Worm (Caenorhabditis elegans) whole organism, late embryonic: Measurements from ENCODE around the gene str-185.

Source experiments
- C38D4.7 ChIP-seq: fragments of 200-800 bp; sonication (Bioruptor generic); optimal IDR thresholded peaks from 2 replicates; lab custom pipeline; 2018; ENCODE audit warnings: mild to moderate bottlenecking, missing genetic modification characterization, moderate library complexity, missing compliant biosample characterization
- ahr-1 ChIP-seq: sonication (generic microtip); optimal IDR thresholded peaks from 2 replicates; lab custom pipeline; 2016; ENCODE audit warnings: missing genetic modification characterization, missing compliant biosample characterization
- ama-1 ChIP-seq: fragments of 150-350 bp; optimal IDR thresholded peaks from 2 replicates; lab custom pipeline; 2014
- ceh-14 ChIP-seq: sonication (generic microtip); optimal IDR thresholded peaks from 2 replicates; lab custom pipeline; 2016; ENCODE audit warnings: missing genotype, missing genetic modification characterization, missing compliant biosample characterization
- ceh-18 ChIP-seq: sonication (generic microtip); optimal IDR thresholded peaks from 2 replicates; lab custom pipeline; 2016; ENCODE audit warnings: missing genetic modification characterization, missing compliant biosample characterization
- ceh-22 ChIP-seq: sonication (generic microtip); optimal IDR thresholded peaks from 2 replicates; lab custom pipeline; 2017; ENCODE audit warnings: missing biosample characterization, missing genetic modification characterization
- ceh-24 ChIP-seq: sonication (generic microtip); optimal IDR thresholded peaks from 2 replicates; lab custom pipeline; 2016; ENCODE audit warnings: mild to moderate bottlenecking, missing genetic modification characterization, missing compliant biosample characterization
- dmd-4 ChIP-seq: sonication (generic microtip); optimal IDR thresholded peaks from 2 replicates; lab custom pipeline; 2016; ENCODE audit warnings: borderline replicate concordance, missing genetic modification characterization, missing compliant biosample characterization
- dve-1 ChIP-seq: sonication (generic microtip); optimal IDR thresholded peaks from 2 replicates; lab custom pipeline; 2017; ENCODE audit warnings: antibody characterized with exemption, mild to moderate bottlenecking, missing genetic modification characterization, missing compliant biosample characterization
- elt-4 ChIP-seq: sonication (generic microtip); optimal IDR thresholded peaks from 2 replicates; lab custom pipeline; 2016; ENCODE audit warnings: missing genetic modification characterization, missing compliant biosample characterization
- gmeb-2 ChIP-seq: sonication (generic microtip); optimal IDR thresholded peaks from 2 replicates; lab custom pipeline; 2016; ENCODE audit warnings: missing genetic modification characterization, inconsistent platforms, missing compliant biosample characterization
- hlh-13 ChIP-seq: fragments of 200-800 bp; sonication (Bioruptor generic); optimal IDR thresholded peaks from 2 replicates; lab custom pipeline; 2018; ENCODE audit warnings: mild to moderate bottlenecking, missing genetic modification characterization, missing compliant biosample characterization
- hlh-15 ChIP-seq: sonication (generic microtip); optimal IDR thresholded peaks from 2 replicates; lab custom pipeline; 2016; ENCODE audit warnings: missing genetic modification characterization, missing compliant biosample characterization
- lim-6 ChIP-seq: sonication (generic microtip); optimal IDR thresholded peaks from 2 replicates; lab custom pipeline; 2016; ENCODE audit warnings: missing genetic modification characterization, missing compliant biosample characterization
- nfya-1 ChIP-seq: sonication (generic microtip); optimal IDR thresholded peaks from 2 replicates; lab custom pipeline; 2017; ENCODE audit warnings: missing genetic modification characterization, mild to moderate bottlenecking, missing compliant biosample characterization, antibody characterized with exemption, moderate library complexity
- nhr-11 ChIP-seq: fragments of 150-350 bp; optimal IDR thresholded peaks from 2 replicates; lab custom pipeline; 2014; ENCODE audit warnings: missing biosample characterization, missing genetic modification characterization
- pag-3 ChIP-seq: sonication (generic microtip); optimal IDR thresholded peaks from 2 replicates; lab custom pipeline; 2016; ENCODE audit warnings: missing compliant biosample characterization, missing genetic modification characterization, borderline replicate concordance
- pha-4 ChIP-seq: fragments of 150-350 bp; optimal IDR thresholded peaks from 2 replicates; lab custom pipeline; 2018; ENCODE audit warnings: missing biosample characterization, missing genetic modification reagents, missing genetic modification characterization
- pqm-1 ChIP-seq: sonication (generic microtip); optimal IDR thresholded peaks from 2 replicates; lab custom pipeline; 2016; ENCODE audit warnings: missing genetic modification characterization, missing compliant biosample characterization
- pros-1 ChIP-seq: fragments of 150-350 bp; optimal IDR thresholded peaks from 2 replicates; lab custom pipeline; 2014; ENCODE audit warnings: missing biosample characterization, missing genetic modification reagents, missing genetic modification characterization
- tbx-2 ChIP-seq: sonication (generic microtip); optimal IDR thresholded peaks from 2 replicates; lab custom pipeline; 2016; ENCODE audit warnings: missing genetic modification characterization, missing compliant biosample characterization
- ttx-3 ChIP-seq: sonication (generic microtip); optimal IDR thresholded peaks from 2 replicates; lab custom pipeline; 2016; ENCODE audit warnings: missing genetic modification reagents, missing genetic modification characterization, missing compliant biosample characterization
- zip-5 ChIP-seq: sonication (generic microtip); optimal IDR thresholded peaks from 2 replicates; lab custom pipeline; 2016; ENCODE audit warnings: missing genetic modification characterization, missing compliant biosample characterization

Gene str-185

DNA sequence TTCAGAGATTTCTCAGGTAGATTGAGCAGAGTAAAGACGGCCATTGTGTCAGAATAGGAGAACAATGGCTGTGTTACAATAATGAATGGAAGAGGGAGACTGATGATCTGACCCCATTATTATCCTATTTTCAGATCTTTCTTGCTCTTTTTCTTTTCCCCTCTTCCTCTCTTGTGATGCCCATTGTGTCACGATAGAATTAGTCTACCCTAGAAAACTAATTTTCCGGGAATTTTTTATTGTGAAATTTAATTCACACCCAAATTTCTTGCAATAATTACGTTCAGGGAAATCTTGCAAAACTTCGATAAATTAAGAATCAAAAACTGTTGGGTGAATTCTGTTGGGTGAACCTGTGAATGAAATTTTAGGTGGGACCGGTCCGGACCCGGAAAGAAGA is 11.3 kb upstream of the str-185 start, which contains the start of gene fbxb-75:
fbxb-75 (minus strand) TSS at position 101 of the 400 bp plus-strand sequence.
- TF ChIP-seq ceh-24 (no peak), pqm-1 (tag; lab: Kevin White, UChicago) (no peak)

DNA sequence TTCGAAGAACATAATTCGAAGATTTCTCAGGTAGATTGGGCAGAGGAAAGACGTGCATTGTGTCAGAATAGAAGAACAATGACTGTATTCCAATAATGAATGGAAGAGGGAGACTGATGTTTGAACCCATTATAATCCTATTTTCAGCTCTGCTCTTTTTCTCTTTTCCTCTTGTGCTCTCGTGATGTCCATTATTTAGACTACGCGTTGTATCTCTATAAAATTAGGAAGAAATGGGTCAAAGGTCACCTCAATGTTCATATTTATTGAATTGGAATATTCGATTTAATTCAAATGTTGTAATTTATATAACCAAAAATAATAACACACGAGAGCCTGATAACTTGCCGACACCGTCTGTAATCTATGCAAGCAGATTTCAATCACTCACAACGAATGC is 9.4 kb upstream of the str-185 start, which contains the start of gene fbxb-74:
fbxb-74 (minus strand) TSS at position 101 of the 400 bp plus-strand sequence.
- no peak for TF ChIP-seq hlh-13
- TF ChIP-seq pag-3 (tag; lab: Kevin White, UChicago) = no peak

DNA sequence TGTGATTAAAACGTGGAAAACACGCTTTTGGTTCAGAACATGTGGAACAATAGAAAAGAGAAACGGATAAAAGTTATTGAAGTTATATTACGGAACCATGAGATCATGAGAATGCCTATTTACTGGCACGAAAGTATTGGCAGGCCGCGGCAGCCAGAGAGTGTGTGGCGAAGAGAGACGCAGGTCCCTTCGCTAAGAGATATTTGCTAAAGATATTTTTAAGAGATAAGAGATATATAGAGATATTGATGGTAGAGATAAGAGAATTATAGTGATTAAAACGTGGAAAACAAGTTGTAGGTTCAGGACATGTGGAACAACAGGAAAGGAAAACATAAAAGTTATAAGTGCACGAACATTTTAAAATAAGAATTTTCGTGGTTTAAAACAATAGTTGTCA is 8.0 kb upstream of the str-185 start:
- TF ChIP-seq elt-4 (tag; lab: Kevin White, UChicago) (no peak), pha-4 (tag; lab: Kevin White, UChicago) (no peak), dmd-4 (tag; lab: Kevin White, UChicago) (no peak)

DNA sequence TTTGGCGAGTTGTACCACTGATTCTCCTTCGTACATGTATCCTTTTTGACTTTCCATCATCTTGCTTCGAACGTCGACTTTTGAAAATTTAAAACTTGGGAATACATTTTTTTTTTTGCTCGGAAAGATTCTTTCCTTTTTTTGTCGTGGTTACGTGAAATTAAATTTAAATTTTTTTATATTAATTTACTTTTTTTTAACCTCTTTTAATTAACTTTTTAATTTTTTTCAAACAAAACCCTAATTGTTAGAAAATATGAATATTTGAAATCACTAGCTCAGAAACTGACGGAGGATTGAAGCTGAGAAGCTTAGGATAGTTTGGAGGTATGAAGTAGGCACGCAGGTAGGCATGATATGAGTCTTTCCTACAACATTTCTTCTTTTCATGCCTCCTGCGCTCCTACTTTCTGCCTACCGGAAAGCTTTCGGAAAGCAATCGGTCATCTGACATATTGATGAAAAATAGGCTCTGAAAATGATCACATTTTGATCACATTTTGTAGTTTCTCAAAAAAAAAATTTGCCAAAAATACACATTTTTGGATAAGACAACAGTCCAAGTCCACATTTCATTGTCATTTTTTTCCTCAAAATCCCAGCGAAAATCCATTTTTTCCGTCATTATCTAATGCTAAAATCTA is 4.8 kb upstream of the str-185 start, which contains the start of the genes R08C7.8 and R08C7.4:
R08C7.8 (minus strand) TSS at position 101 of the 644 bp plus-strand sequence.
R08C7.4 (plus strand) TSS at position 594 of the 644 bp plus-strand sequence.
- TF ChIP-seq hlh-15 (no peak), nhr-11 (tag; lab: Kevin White, UChicago) (no peak), dve-1 (tag; lab: Kevin White, UChicago) (no peak), C38D4.7 (GFP tag; lab: Kevin White, UChicago) (no peak), pros-1 (tag; lab: Kevin White, UChicago) (no peak), ama-1 (no peak)
- TF ChIP-seq, all 69 proteins: peak for 0

DNA sequence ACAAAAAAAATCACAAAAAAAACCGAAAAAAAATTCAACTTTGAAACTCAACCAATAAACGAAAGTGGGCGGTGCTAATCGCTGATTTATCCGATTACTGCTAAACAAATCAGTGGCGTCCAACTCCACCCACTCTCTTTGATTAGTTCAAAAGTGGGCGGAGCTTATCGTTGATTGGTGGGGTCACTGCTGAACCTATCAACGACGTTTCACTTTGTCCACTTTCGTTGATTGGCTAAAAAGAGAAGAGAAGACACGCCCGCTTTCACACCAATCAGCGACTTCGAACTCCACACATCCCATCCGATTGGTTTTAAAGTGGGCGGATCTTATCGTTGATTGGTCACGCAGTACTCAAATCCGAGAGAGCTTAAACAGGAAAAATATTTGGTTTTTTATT is 5.9 kb downstream of the str-185 start:
- TF ChIP-seq nfya-1 = peak; percentile 99
- TF ChIP-seq ttx-3 = no peak

DNA sequence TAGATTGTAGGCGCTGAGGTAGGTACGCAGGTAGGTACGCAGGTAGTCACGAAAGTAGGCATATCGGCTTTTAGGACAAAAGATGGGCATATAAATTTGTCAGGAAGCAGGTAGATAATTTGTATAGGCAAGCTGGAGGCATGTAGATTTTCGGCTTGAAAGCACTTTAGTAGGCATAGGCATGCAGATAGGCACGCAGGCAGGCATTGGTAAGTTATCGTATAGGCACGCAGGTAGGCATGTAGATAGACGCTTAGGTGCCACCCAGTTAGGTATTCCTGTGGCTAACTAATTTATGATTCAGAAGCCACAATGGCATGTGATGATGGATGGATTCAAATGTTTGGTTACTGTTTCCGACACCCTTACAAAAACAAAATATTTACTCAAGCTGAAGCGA is 6.8 kb downstream of the str-185 start:
- TF ChIP-seq tbx-2 (tag; lab: Kevin White, UChicago) (no peak), ceh-18 (tag; lab: Kevin White, UChicago) (no peak), lim-6 (tag; lab: Kevin White, UChicago) (no peak), ceh-22 (tag; lab: Kevin White, UChicago) (no peak), ceh-14 (no peak), gmeb-2 (no peak), nhr-11 (tag; lab: Kevin White, UChicago) (no peak), elt-4 (tag; lab: Kevin White, UChicago) (no peak), zip-5 (tag; lab: Kevin White, UChicago) (no peak), pag-3 (tag; lab: Kevin White, UChicago) (no peak)

DNA sequence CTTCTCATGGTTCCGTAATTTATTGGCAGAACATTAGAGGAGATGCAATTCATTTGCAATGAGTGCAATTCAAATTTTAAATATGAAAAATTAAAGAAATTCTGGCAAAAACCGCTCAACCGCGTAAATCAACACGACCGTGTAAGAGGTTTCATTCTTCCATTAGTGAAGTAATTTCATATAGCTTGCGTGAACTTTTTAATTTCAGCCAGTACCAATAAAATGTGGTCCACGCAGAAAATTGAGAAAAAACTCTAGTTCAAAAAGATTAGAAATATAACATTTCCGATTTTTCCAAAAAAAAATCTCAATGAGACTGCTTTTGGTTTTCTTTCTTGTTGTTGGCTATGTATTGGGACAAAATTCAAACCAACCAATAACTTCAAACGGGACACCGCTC is 7.8 kb downstream of the str-185 start, which contains the start of gene clec-175:
clec-175 (plus strand) TSS at position 301 of the 400 bp plus-strand sequence.
- TF ChIP-seq ttx-3 = no peak

DNA sequence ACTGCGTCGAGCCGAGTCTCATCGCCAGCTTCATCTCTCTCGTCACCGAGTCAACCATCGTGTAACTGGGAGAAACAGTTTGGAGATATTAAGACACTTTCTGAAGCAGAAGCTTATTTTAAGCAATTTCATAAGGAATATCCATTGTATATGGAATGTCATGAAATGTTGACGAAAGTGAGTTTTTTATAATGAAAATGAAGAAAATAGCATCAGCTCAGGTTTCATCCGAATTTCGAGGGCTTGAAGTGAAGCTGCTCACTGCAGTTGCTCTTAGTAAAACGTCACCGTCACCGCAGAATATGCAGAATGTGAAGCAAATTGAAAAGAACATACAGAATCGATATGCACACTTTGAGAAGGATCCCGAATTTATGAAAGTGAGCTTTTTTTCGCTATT is 16.7 kb downstream of the str-185 start:
- no peak for TF ChIP-seq ahr-1 (tag; lab: Kevin White, UChicago)
- no peak for TF ChIP-seq hlh-15

DNA sequence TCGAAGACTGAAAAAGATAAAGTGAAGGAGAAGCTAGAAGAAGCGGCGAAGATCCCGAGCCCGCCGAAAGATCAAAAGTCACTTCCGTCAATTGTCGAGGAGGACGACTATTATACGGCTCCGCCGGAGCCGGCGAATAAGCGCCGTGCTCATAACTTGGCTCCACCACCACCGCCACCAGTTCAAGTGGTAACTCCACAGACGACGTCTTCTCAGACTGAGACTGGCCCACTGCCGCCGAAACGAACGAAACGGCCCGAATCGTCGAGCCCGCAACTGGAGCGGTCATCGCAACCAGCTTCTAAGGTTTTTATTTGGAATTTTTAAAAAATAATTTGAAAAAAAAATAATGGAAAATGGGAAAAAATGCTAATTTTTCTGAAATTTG is 17.9 kb downstream of the str-185 start:
- no peak for TF ChIP-seq nhr-11 (tag; lab: Kevin White, UChicago)
